Worm (Caenorhabditis elegans) whole organism, L4 larva: ENCODE results near the gene srt-11.

Source experiments
- F44E2.7 ChIP-seq: fragments of 200-800 bp; sonication (Bioruptor generic); IDR thresholded peaks from 2 replicates; pipeline ENCODE4 v2.1.2; 2022; ENCODE audit warnings: missing genetic modification characterization, missing compliant biosample characterization
- ceh-20 ChIP-seq: fragments of 200-800 bp; sonication (Bioruptor generic); IDR thresholded peaks from 2 replicates; pipeline ENCODE4 v1.3.6; 2022; ENCODE audit warnings: missing genetic modification reagents, missing genetic modification characterization, missing compliant biosample characterization
- ceh-82 ChIP-seq: sonication (generic microtip); optimal IDR thresholded peaks from 2 replicates; lab custom pipeline; 2017; ENCODE audit warnings: missing biosample characterization, missing genetic modification characterization
- egl-27 ChIP-seq: sonication (generic microtip); optimal IDR thresholded peaks from 3 replicates; lab custom pipeline; 2017; ENCODE audit warnings: missing biosample characterization, missing genetic modification reagents, missing genetic modification characterization
- fkh-10 ChIP-seq: fragments of 150-350 bp; optimal IDR thresholded peaks from 2 replicates; lab custom pipeline; 2014; ENCODE audit warnings: missing biosample characterization, missing genetic modification reagents, missing genetic modification characterization
- lin-39 ChIP-seq: fragments of 150-350 bp; optimal IDR thresholded peaks from 2 replicates; lab custom pipeline; 2014; ENCODE audit warnings: missing biosample characterization, missing genetic modification reagents, missing genetic modification characterization
- lsy-2 ChIP-seq, 2 experiments: fragments of 150-350 bp in 1 of 2; sonication (generic microtip) in 1 of 2; optimal IDR thresholded peaks; 2 replicates each; lab custom pipeline; 2014 to 2017; ENCODE audit warnings: missing biosample characterization in 2 of 2, missing genetic modification characterization in 2 of 2
- madf-9 ChIP-seq: fragments of 200-800 bp; sonication (Bioruptor generic); conservative IDR thresholded peaks from 2 replicates; pipeline ENCODE4 v1.3.6; 2022; ENCODE audit warnings: missing genetic modification reagents, missing genetic modification characterization, missing compliant biosample characterization
- nhr-237 ChIP-seq: sonication (generic microtip); optimal IDR thresholded peaks from 2 replicates; lab custom pipeline; 2017; ENCODE audit warnings: missing biosample characterization, missing genetic modification characterization
- nhr-76 ChIP-seq: fragments of 150-350 bp; optimal IDR thresholded peaks from 2 replicates; lab custom pipeline; 2014; ENCODE audit warnings: missing biosample characterization, missing genetic modification characterization
- unc-62 ChIP-seq, 3 experiments: fragments of 150-350 bp in 1 of 3; sonication (generic microtip); optimal IDR thresholded peaks in 2 of 3; peaks in 1 of 3; 1 replicate in 1 of 3; 2 replicates in 2 of 3; lab custom pipeline; 2014 to 2017; ENCODE audit warnings: missing biosample characterization in 3 of 3, missing genetic modification characterization in 3 of 3, missing genetic modification reagents in 3 of 3, missing genotype in 1 of 3
- vab-7 ChIP-seq: fragments of 200-800 bp; sonication (Bioruptor generic); IDR thresholded peaks from 2 replicates; pipeline ENCODE4 v1.3.6; 2022; ENCODE audit warnings: missing genetic modification reagents, missing genetic modification characterization, missing compliant biosample characterization
- ztf-11 ChIP-seq: fragments of 150-350 bp; optimal IDR thresholded peaks from 2 replicates; lab custom pipeline; 2014; ENCODE audit warnings: missing biosample characterization, missing genetic modification characterization

- TF ChIP-seq ztf-11 (no peak), ceh-82 (no peak), egl-27 (no peak), lsy-2 (tag; optimal IDR thresholded peaks at IDR 0.05; lab: Kevin White, UChicago) (no peak), madf-9 (no peak), unc-62 (GFP tag; optimal IDR thresholded peaks at IDR 0.05 in 1 of 2; lab: Kevin White, UChicago) (no peak), unc-62 (tag; optimal IDR thresholded peaks at IDR 0.05; lab: Kevin White, UChicago) (no peak), ceh-20 (GFP tag; lab: Robert Waterston, UW) (no peak), vab-7 (GFP tag; lab: Robert Waterston, UW) (no peak), nhr-237 (no peak), nhr-76 (tag; lab: Kevin White, UChicago) (no peak), lin-39 (tag; lab: Kevin White, UChicago) (no peak), F44E2.7 (GFP tag; lab: Robert Waterston, UW) (no peak), fkh-10 (GFP tag; lab: Kevin White, UChicago) (no peak)
Observed at ce11 chrII:14785906-14786305, 19.9 kb upstream of the srt-11 start, which contains the start of gene Y54E2A.9.
